Worm (Caenorhabditis elegans): ENCODE measurements around the gene vav-1.
"Not testable (repeated sequence)": the region's sequence is repeated elsewhere in the genome, so short reads cannot be mapped to it uniquely, and the experiment has no call there.

Gene vav-1

ce11 chrX:9208933-9209332 lies 23.0 kb downstream of the vav-1 start:
- TF ChIP-seq W03F9.2 (tag; optimal IDR thresholded peaks at IDR 0.05) (no peak), dao-5 (tag; optimal IDR thresholded peaks at IDR 0.05) (no peak), him-1 (tag; optimal IDR thresholded peaks at IDR 0.05) (no peak)

DNA sequence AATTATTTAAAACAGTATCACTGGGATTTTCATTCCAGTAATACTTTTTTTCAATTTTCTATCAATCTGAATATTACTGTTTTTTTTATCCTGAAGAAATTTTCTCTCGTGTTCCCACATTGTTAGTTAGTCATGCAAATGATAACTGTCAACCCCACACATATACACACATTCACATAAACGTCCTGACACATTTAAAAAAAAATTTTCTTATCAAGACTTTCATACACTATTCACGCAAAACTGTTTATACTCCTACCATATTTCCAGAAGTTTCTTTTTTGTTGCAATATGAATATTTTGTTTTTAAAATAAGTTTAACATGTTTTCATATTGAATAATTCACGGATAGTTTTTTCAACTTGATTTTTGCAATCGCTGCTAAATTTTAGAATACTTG lies 23.4 kb downstream of the vav-1 start:
- TF ChIP-seq W03F9.2 (tag; optimal IDR thresholded peaks at IDR 0.05): no peak

ce11 chrX:9206731-9207130 lies 25.2 kb downstream of the vav-1 start:
- TF ChIP-seq him-1 (tag; optimal IDR thresholded peaks at IDR 0.05) (no peak), dao-5 (tag; optimal IDR thresholded peaks at IDR 0.05) (no peak), W03F9.2 (tag; optimal IDR thresholded peaks at IDR 0.05) (no peak)

DNA sequence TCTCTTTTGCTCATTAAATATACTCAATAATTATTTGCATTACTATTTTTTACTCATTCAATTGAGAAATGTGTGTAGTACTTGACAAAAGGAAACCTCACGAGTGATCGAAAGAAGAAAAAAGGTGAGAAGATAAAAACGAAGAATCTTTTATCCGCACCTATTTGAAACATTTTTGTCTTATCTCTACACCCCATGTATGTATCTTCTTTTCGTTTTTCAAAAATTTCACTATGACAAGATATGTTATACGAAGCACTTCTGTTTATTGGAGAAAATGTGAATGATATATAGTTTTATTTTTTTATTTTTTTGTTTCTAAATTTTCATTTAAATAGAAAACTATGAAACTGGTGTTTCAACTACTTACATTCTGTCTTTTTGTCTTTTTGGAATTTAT lies 27.0 kb downstream of the vav-1 start:
- no peak for TF ChIP-seq him-1 (tag; optimal IDR thresholded peaks at IDR 0.05)

- TF ChIP-seq dao-5, W03F9.2, him-1 (tag; optimal IDR thresholded peaks at IDR 0.05): not testable (repeated sequence)
These were observed 28.5 kb downstream of the vav-1 start, which contains the start of gene crb-3 for ce11 chrX:9203468-9203867. Gene crb-3, plus strand, starts transcription at chrX:9203768.

ce11 chrX:9195375-9196098 lies 36.4 kb downstream of the vav-1 start:
- TF ChIP-seq W03F9.2 (tag; optimal IDR thresholded peaks at IDR 0.05): no peak
- no peak for TF ChIP-seq him-1 (tag; optimal IDR thresholded peaks at IDR 0.05)
- no peak for TF ChIP-seq dao-5 (tag; optimal IDR thresholded peaks at IDR 0.05)

DNA sequence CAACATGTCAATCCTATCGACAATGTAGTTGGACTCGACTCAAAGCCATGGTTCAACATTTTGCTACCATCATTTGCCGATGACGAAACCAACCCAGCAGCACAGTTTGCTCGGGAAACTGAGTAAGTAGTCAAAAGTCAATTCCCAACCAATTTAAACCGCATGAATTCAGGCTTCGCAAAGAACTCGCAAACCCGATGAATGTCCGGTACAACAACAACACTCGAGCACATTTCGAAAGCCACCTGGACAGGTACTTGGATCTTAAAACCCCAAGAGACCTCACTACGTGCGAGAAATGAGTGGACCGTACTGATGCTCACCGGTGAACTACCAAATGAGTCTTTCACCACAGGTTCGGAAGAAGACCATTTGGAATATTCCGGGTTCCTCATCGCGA lies 37.9 kb downstream of the vav-1 start:
- TF ChIP-seq dao-5 (tag; optimal IDR thresholded peaks at IDR 0.05): no peak
- no peak for TF ChIP-seq him-1 (tag; optimal IDR thresholded peaks at IDR 0.05)
- TF ChIP-seq W03F9.2 (tag; optimal IDR thresholded peaks at IDR 0.05): no peak

- TF ChIP-seq dao-5 (tag; optimal IDR thresholded peaks at IDR 0.05) (no peak), him-1 (tag; optimal IDR thresholded peaks at IDR 0.05) (no peak), W03F9.2 (tag; optimal IDR thresholded peaks at IDR 0.05) (no peak)
These were observed 40.0 kb downstream of the vav-1 start, which contains the start of gene Y81B9A.1 for ce11 chrX:9191795-9192494. Gene Y81B9A.1, plus strand, starts transcription at chrX:9192444.

DNA sequence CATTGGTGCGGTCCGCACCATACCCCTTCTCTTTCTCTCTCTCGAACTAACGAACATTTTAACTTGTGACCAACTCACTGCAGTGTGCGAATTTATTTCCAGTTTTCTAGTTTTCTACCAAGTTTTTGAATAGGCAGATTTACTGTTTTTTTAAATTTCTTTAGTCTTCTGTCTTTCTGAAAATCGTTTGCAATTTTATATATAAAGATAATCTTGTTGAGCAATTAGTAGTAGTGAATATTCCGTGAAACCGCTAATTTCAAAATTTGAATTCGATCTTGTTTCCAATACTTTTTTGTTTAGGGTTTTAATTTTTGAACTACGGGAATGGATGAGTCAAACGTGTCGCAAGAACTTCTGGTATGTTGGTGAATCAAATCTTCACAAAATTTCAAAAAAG lies 48.1 kb downstream of the vav-1 start, which contains the start of gene Y81B9A.2:
Gene Y81B9A.2 (plus strand): TSS at position 301 of the 400 bp plus-strand sequence.
- no peak for TF ChIP-seq him-1 (tag; optimal IDR thresholded peaks at IDR 0.05)
- no peak for TF ChIP-seq W03F9.2 (tag; optimal IDR thresholded peaks at IDR 0.05)
- TF ChIP-seq dao-5 (tag; optimal IDR thresholded peaks at IDR 0.05): no peak

DNA sequence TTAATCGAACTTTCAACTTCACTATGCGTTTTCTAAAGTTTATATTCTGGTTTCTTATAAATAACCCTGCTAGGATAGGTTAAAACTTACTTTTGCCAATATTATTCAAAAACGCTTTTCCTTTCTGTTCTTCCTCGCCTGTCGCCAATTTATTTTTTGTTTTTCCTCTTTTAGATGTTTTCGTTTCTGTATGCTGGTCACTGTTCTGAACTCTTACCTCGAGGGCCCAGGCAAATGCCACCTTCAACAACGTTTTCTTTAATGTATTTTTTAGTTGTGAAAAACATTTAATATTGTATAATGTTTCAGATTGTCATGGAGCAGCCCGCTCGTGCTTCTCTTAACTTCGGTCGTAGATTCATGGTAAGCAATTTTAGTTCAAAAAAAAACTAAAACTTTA lies 49.8 kb downstream of the vav-1 start, which contains the start of gene Y81B9A.3:
Gene Y81B9A.3 (plus strand): TSS at position 301 of the 400 bp plus-strand sequence.
- TF ChIP-seq W03F9.2 (tag; optimal IDR thresholded peaks at IDR 0.05): no peak
- no peak for TF ChIP-seq him-1 (tag; optimal IDR thresholded peaks at IDR 0.05)
- TF ChIP-seq dao-5 (tag; optimal IDR thresholded peaks at IDR 0.05): no peak

DNA sequence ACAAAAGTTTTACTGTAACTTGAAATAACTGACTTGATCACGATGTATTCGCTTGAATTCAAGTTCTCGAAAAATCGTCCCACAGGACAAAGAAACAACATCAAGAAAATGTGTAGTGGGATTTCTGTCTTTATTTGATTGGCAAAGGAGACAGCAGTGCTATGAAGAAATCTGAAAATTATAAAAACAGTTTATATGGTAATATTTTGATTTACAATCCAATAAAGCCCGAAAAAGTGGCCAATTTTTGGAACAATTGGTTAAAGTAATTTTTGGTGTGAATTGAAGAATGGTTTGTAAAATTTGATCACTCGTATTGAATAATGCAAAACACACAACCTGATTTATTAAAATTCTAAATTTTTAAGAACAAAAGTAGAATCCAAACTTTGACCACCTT lies 51.1 kb downstream of the vav-1 start, which contains the start of gene Y81B9A.4:
Gene Y81B9A.4 (minus strand): TSS at position 101 of the 400 bp plus-strand sequence.
- TF ChIP-seq W03F9.2 (tag; optimal IDR thresholded peaks at IDR 0.05): no peak
- no peak for TF ChIP-seq dao-5 (tag; optimal IDR thresholded peaks at IDR 0.05)
- no peak for TF ChIP-seq him-1 (tag; optimal IDR thresholded peaks at IDR 0.05)

DNA sequence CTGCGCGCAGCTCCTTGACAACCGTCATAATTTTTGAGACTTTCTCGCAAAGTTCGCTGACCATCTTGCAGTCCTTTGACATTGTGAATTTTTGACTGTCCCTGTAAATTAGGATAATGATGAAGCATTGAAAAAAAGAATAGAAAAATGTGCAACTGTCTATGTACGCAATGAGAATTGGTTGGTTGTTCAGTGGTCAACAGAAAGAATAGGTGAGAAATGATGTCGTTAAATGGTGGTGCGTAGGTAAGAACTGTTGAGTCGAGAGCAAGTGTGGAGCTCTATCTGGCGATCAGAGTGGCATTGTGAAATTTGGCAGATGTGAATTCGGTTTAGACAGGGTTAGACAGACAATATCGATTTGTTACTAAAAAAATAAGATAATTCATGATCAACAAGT lies 57.5 kb downstream of the vav-1 start, which contains the start of gene B0563.8:
Gene B0563.8 (minus strand): TSS at position 101 of the 400 bp plus-strand sequence.
- TF ChIP-seq W03F9.2 (tag; optimal IDR thresholded peaks at IDR 0.05) (no peak), him-1 (tag; optimal IDR thresholded peaks at IDR 0.05) (no peak), dao-5 (tag; optimal IDR thresholded peaks at IDR 0.05) (no peak)

- TF ChIP-seq dao-5 (tag; optimal IDR thresholded peaks at IDR 0.05) (no peak), W03F9.2 (tag; optimal IDR thresholded peaks at IDR 0.05) (no peak), him-1 (tag; optimal IDR thresholded peaks at IDR 0.05) (no peak)
These were observed 59.2 kb downstream of the vav-1 start for ce11 chrX:9172733-9173132.

DNA sequence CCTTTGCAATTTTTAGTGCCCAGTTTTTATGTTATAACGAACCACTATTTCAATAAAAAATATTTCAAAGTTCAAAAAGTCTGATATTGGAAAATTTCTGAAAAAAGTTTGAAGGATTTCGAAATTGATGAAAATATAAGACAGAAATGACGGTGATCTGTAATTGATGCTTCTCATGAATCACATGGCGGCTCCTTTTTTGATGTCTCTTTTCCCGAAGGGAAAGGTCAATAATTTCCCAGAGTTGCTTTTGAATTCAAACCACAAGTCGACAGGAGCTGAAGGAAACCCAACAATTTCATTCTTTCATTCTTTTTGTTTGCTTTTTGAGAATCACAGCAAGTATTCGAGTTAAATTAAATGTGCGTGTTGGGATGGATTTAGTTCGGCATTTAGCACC lies 59.7 kb downstream of the vav-1 start, which contains the start of gene B0563.18:
Gene B0563.18 (plus strand): TSS at position 301 of the 400 bp plus-strand sequence.
- no peak for TF ChIP-seq W03F9.2 (tag; optimal IDR thresholded peaks at IDR 0.05)
- TF ChIP-seq dao-5 (tag; optimal IDR thresholded peaks at IDR 0.05): no peak
- TF ChIP-seq him-1 (tag; optimal IDR thresholded peaks at IDR 0.05): no peak
